Fruit fly (Drosophila melanogaster) whole organism, embryonic: ENCODE measurements around the gene Hacd1.

Source experiments
- CG30020 ChIP-seq: fragments of 200-800 bp; optimal IDR thresholded peaks from 2 replicates; lab custom pipeline; 2019; ENCODE audit warnings: missing biosample characterization, mild to moderate bottlenecking, missing genetic modification characterization, moderate library complexity
- CG7963 ChIP-seq: fragments of 200-800 bp; sonication (Bioruptor generic); IDR thresholded peaks from 3 replicates; pipeline ENCODE4 v1.3.6; 2022; ENCODE audit warnings: missing biosample characterization, missing genetic modification characterization; ENCODE audit not compliant: partially characterized antibody
- danr ChIP-seq: fragments of 200-800 bp; sonication (Bioruptor generic); IDR thresholded peaks from 2 replicates; pipeline ENCODE4 v1.3.6; 2022; ENCODE audit warnings: missing biosample characterization, missing genetic modification characterization
- seq ChIP-seq: fragments of 200-800 bp; sonication (Bioruptor generic); IDR thresholded peaks from 2 replicates; pipeline ENCODE4 v1.3.6; 2022; ENCODE audit warnings: missing biosample characterization, missing genetic modification characterization

dm6 chr2L:12025505-12025904, 23.4 kb upstream of the Hacd1 start:
- TF ChIP-seq danr (GFP tag; lab: Robert Waterston, UW) (no peak), CG30020 (no peak), CG7963 (GFP tag; lab: Robert Waterston, UW) (no peak), seq (GFP tag; lab: Robert Waterston, UW) (0 out of 2 replicates have a peak, but pooled peaks have one; percentile 7)
